Worm (Caenorhabditis elegans): ENCODE data around the gene Y37D8A.6.

Y37D8A.6 gene

DNA sequence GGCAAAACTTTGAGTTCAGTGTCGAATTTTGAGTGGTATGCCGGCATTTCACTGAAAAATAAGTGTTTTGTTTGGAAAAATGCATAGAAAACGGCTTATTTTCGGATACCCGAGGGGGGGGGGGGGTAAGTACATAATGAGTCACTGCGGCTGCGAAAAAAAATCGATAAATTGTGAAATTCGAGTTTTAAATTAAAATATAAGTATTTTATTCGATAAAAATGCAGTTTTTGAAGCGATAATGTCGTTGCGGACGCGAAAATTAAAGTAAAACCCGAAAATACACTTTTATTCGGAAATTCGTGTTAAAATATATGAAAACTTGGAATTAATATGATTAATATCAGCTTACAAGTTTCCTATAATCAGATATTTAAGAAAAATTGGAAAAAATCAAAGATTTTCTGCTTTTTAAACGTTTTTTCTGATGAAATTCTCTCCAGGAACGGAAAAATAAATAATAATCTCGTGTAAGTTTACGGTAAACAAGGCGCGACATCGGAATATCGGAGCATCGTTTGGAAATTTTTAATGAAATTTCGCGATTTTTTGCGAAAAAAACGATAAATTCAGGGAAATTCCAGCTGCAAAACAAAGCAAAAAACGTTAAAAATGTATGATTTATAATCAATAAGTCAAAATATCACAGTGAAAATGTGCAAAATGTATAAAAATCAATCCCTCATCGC, 51.9 kb downstream of the Y37D8A.6 start, which contains the start of gene arx-5:
Gene arx-5, minus strand, starts transcription at position 51 of the 689 bp plus-strand sequence.
- TF ChIP-seq ces-1 (GFP tag; optimal IDR thresholded peaks at IDR 0.05) (peak; percentile 88), unc-62 (GFP tag; optimal IDR thresholded peaks at IDR 0.05) (no peak)

DNA sequence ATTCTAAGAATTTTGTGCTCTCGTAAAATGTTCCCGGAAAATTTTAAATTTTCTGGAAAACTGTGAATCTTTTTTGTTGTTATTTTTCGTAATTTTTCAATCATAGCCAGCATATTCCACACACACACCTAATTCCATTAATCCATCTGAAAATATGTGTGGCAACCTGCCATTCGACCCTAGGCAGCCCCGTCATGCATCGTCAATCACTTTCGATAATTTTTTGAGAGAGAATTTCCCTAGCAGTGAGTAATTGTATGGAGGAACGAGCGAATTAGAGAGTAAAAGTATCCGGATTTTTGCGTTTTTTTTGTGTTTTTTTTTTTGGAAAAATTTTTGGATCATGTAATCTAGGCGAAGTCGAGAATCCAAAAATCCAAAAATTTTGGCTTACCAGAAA, 56.9 kb downstream of the Y37D8A.6 start, which contains the start of gene BE10.4:
Gene BE10.4, plus strand, starts transcription at position 301 of the 400 bp plus-strand sequence.
- TF ChIP-seq cnd-1 (tag; optimal IDR thresholded peaks at IDR 0.05) (no peak), nhr-2 (tag; optimal IDR thresholded peaks at IDR 0.05) (no peak), ces-1 (GFP tag; optimal IDR thresholded peaks at IDR 0.05) (no peak), ceh-39 (tag; optimal IDR thresholded peaks at IDR 0.05) (no peak), ceh-83 (GFP tag; optimal IDR thresholded peaks at IDR 0.05) (no peak), unc-120 (tag; optimal IDR thresholded peaks at IDR 0.05; ENCODE audit: poor library complexity, severe bottlenecking) (no peak), zip-8 (tag; optimal IDR thresholded peaks at IDR 0.05) (no peak), blmp-1 (tag; optimal IDR thresholded peaks at IDR 0.05) (no peak), ceh-43 (GFP tag; optimal IDR thresholded peaks at IDR 0.05) (no peak), unc-62 (GFP tag; optimal IDR thresholded peaks at IDR 0.05) (no peak), snpc-4 (tag; optimal IDR thresholded peaks at IDR 0.05) (no peak), nhr-76 (tag; optimal IDR thresholded peaks at IDR 0.05) (no peak), lin-32 (GFP tag; optimal IDR thresholded peaks at IDR 0.05) (no peak), sem-2 (GFP tag; optimal IDR thresholded peaks at IDR 0.05) (no peak)

DNA sequence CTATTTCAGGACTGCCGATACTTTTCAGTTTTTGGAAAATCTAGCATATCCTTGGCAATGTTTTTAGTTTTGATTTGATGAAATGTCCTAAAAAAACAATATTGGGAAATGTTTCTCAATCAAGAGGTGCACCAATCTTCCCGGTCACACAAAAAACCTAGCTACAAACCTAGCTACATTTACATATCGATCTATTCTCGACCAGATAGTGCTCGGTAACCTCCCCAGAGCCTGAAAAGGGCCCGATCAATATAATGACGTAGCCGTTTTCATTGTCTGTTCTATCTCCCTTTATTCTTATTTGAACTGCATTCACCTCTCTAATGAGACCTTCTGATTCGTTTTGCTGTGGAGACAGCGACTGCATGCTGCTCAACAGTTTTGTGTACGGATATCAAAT, 62.4 kb downstream of the Y37D8A.6 start, which contains the start of gene BE10.3:
Gene BE10.3, plus strand, starts transcription at position 301 of the 400 bp plus-strand sequence.
- TF ChIP-seq unc-62 (GFP tag; optimal IDR thresholded peaks at IDR 0.05) (no peak), tbx-8 (GFP tag; optimal IDR thresholded peaks at IDR 0.05) (no peak), ceh-39 (tag; optimal IDR thresholded peaks at IDR 0.05) (no peak), ztf-11 (tag; optimal IDR thresholded peaks at IDR 0.05) (no peak), nhr-76 (tag; optimal IDR thresholded peaks at IDR 0.05) (no peak), mep-1 (tag; optimal IDR thresholded peaks at IDR 0.05) (no peak), ces-1 (GFP tag; optimal IDR thresholded peaks at IDR 0.05) (no peak), lin-32 (GFP tag; optimal IDR thresholded peaks at IDR 0.05) (no peak), nhr-12 (tag; optimal IDR thresholded peaks at IDR 0.05) (no peak), pha-4 (tag; optimal IDR thresholded peaks at IDR 0.05) (no peak), elt-3 (tag; optimal IDR thresholded peaks at IDR 0.05) (no peak), blmp-1 (tag; optimal IDR thresholded peaks at IDR 0.05) (no peak), zip-8 (tag; optimal IDR thresholded peaks at IDR 0.05) (no peak), bed-3 (GFP tag; optimal IDR thresholded peaks at IDR 0.05) (no peak), lin-13 (tag; optimal IDR thresholded peaks at IDR 0.05) (no peak), unc-39 (tag; optimal IDR thresholded peaks at IDR 0.05) (no peak), M03D4.4 (tag; optimal IDR thresholded peaks at IDR 0.05) (no peak), sptf-1 (tag; optimal IDR thresholded peaks at IDR 0.05) (no peak)
